Fruit fly (Drosophila melanogaster) whole organism, adult: ENCODE measurements around the gene CkIalpha.

Experiments
- CG11617 ChIP-seq: fragments of 200-800 bp; sonication (Bioruptor generic); optimal IDR thresholded peaks from 2 replicates; lab custom pipeline; 2017; ENCODE audit warnings: mild to moderate bottlenecking, missing biosample characterization, missing genetic modification reagents, missing genetic modification characterization
- CG12768 ChIP-seq: fragments of 200-800 bp; sonication (Bioruptor generic); optimal IDR thresholded peaks from 2 replicates; lab custom pipeline; 2017; ENCODE audit warnings: missing biosample characterization, missing genetic modification characterization, mild to moderate bottlenecking, moderate library complexity, missing genetic modification reagents
- CG14711 ChIP-seq: fragments of 200-800 bp; sonication (Bioruptor generic); optimal IDR thresholded peaks from 2 replicates; lab custom pipeline; 2018; ENCODE audit warnings: missing biosample characterization, mild to moderate bottlenecking, missing genetic modification characterization, moderate library complexity
- CG1620 ChIP-seq: fragments of 200-800 bp; sonication (Bioruptor generic); optimal IDR thresholded peaks from 2 replicates; lab custom pipeline; 2016; ENCODE audit warnings: missing biosample characterization, missing genetic modification characterization
- CG33017 ChIP-seq: fragments of 200-800 bp; sonication (Bioruptor generic); optimal IDR thresholded peaks from 2 replicates; lab custom pipeline; 2018; ENCODE audit warnings: missing biosample characterization, mild to moderate bottlenecking, missing genetic modification characterization, moderate library complexity
- CG5204 ChIP-seq: fragments of 200-800 bp; sonication (Bioruptor generic); optimal IDR thresholded peaks from 2 replicates; lab custom pipeline; 2016; ENCODE audit warnings: missing biosample characterization, missing genetic modification characterization
- CG7045 ChIP-seq: fragments of 200-800 bp; sonication (Bioruptor generic); optimal IDR thresholded peaks from 2 replicates; lab custom pipeline; 2017; ENCODE audit warnings: missing biosample characterization, mild to moderate bottlenecking, missing genetic modification characterization
- CG7101 ChIP-seq: fragments of 200-800 bp; sonication (Bioruptor generic); optimal IDR thresholded peaks from 2 replicates; lab custom pipeline; 2018; ENCODE audit warnings: missing biosample characterization, mild to moderate bottlenecking, missing genetic modification characterization, moderate library complexity
- Clk ChIP-seq: fragments of 200-800 bp; sonication (Bioruptor generic); optimal IDR thresholded peaks from 2 replicates; lab custom pipeline; 2017; ENCODE audit warnings: missing biosample characterization, missing genetic modification characterization
- Crg-1 ChIP-seq: fragments of 200-800 bp; sonication (Bioruptor generic); optimal IDR thresholded peaks from 2 replicates; lab custom pipeline; 2016; ENCODE audit warnings: missing biosample characterization, missing genetic modification characterization
- Hr96 ChIP-seq: fragments of 200-800 bp; sonication (Bioruptor generic); optimal IDR thresholded peaks from 2 replicates; lab custom pipeline; 2016; ENCODE audit warnings: missing biosample characterization, missing genetic modification characterization
- Mnt ChIP-seq: fragments of 200-800 bp; sonication (Bioruptor generic); optimal IDR thresholded peaks from 2 replicates; lab custom pipeline; 2016; ENCODE audit warnings: missing biosample characterization, mild to moderate bottlenecking, missing genetic modification characterization
- bab1 ChIP-seq: fragments of 200-800 bp; sonication (Bioruptor generic); optimal IDR thresholded peaks from 3 replicates; lab custom pipeline; 2019; ENCODE audit warnings: missing biosample characterization, mild to moderate bottlenecking, missing genetic modification characterization, moderate library complexity
- cic ChIP-seq: fragments of 200-800 bp; sonication (Bioruptor generic); optimal IDR thresholded peaks from 2 replicates; lab custom pipeline; 2017; ENCODE audit warnings: missing biosample characterization, mild to moderate bottlenecking, missing genetic modification characterization, moderate library complexity
- cnc ChIP-seq, 2 experiments: fragments of >200 bp; optimal IDR thresholded peaks; 2 replicates each; lab custom pipeline; 2017
- kay ChIP-seq: fragments of 200-800 bp; sonication (Bioruptor generic); peaks from one replicate; lab custom pipeline; 2016; ENCODE audit warnings: missing biosample characterization, missing genetic modification characterization, borderline replicate concordance
- ovo ChIP-seq: fragments of 200-800 bp; sonication (Bioruptor generic); optimal IDR thresholded peaks from 2 replicates; lab custom pipeline; 2016; ENCODE audit warnings: missing biosample characterization, missing genetic modification characterization
- pad ChIP-seq: fragments of 200-800 bp; sonication (Bioruptor generic); optimal IDR thresholded peaks from 3 replicates; lab custom pipeline; 2017; ENCODE audit warnings: missing biosample characterization, missing genetic modification characterization, mild to moderate bottlenecking, moderate library complexity, missing genetic modification reagents
- tj ChIP-seq: fragments of 200-800 bp; sonication (Bioruptor generic); optimal IDR thresholded peaks from 3 replicates; lab custom pipeline; 2017; ENCODE audit warnings: missing biosample characterization, mild to moderate bottlenecking, missing genetic modification characterization, moderate library complexity
- toe ChIP-seq: fragments of 200-800 bp; sonication (Bioruptor generic); optimal IDR thresholded peaks from 2 replicates; lab custom pipeline; 2016; ENCODE audit warnings: missing biosample characterization, missing genetic modification characterization

Gene CkIalpha

DNA sequence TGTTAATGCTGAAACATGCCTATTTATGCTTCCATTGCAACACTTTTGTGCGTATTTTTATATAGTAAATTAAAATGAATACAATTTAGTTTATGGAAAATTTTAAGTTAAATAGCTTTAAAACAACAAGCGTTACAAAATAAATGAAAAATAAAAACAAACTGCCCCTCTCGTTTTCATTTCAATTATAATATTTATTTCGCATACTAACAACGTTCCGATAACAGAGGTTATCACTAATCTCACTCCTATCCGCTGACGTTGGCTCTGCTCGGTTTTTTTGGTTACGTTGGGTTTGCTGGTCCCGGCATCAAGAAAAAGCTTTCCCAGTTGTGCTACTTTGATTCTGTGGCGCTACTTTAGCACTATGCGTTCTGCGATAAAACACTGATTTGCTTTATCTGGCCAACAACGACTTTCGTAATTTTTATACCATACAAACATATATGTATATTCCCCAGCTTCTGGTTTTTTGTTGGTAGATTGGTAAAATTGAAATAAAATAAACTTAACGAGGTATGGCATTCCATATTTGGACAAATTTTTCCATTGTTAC is 29.1 kb downstream of the CkIalpha start:
- no peak for TF ChIP-seq tj (GFP tag; lab: Kevin White, UChicago)
- TF ChIP-seq bab1 (GFP tag; lab: Kevin White, UChicago) = no peak
- TF ChIP-seq Crg-1 (GFP tag; lab: Kevin White, UChicago) = no peak
- no peak for TF ChIP-seq CG7045 (GFP tag; lab: Kevin White, UChicago)
- TF ChIP-seq ovo (GFP tag; lab: Kevin White, UChicago) = no peak
- no peak for TF ChIP-seq Mnt (GFP tag; lab: Kevin White, UChicago)
- no peak for TF ChIP-seq CG1620 (GFP tag; lab: Kevin White, UChicago)
- no peak for TF ChIP-seq CG14711
- TF ChIP-seq cic = no peak
- TF ChIP-seq Hr96 (GFP tag; lab: Kevin White, UChicago) = no peak
- no peak for TF ChIP-seq CG33017
- no peak for TF ChIP-seq CG12768 (GFP tag; lab: Kevin White, UChicago)
- TF ChIP-seq kay = no peak
- no peak for TF ChIP-seq cnc (optimal IDR thresholded peaks at IDR 0.05; lab: Kevin White, UChicago)
- TF ChIP-seq CG5204 (GFP tag; lab: Kevin White, UChicago) = no peak
- no peak for TF ChIP-seq pad
- TF ChIP-seq CG11617 (GFP tag; lab: Kevin White, UChicago) = no peak
- no peak for TF ChIP-seq toe (GFP tag; lab: Kevin White, UChicago)
- TF ChIP-seq Clk (GFP tag; lab: Kevin White, UChicago) = no peak

DNA sequence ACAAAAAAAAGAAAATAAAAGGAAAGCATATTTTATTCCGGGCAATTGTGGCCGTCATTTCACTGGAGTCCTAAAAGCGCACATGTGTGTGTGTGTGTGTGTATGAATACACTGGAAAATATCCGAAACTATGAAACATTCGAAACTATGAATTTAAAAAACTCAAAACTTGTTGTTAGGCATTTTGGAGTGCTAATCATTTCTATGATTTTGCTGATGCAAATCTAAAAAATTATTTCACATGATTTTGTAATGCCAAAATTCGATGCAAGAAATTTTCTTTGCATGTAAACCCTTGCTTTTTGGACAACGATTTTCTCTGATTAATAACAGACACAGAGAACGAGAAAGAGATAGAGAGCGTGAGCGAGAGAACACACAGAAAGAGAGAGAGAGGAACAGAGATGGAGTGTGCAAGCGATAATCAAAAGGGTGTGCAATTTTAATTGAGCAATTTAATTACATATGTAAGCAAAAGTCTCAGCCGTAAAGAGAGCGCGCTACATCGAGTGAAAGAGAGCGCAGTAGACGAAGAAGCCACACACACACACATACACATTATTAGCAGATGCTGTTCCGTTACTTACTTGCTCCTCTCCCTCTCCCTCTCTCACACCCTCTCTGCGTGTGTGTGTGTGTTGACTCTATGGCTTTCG is 45.8 kb downstream of the CkIalpha start:
- TF ChIP-seq CG33017 = no peak
- no peak for TF ChIP-seq Crg-1 (GFP tag; lab: Kevin White, UChicago)
- TF ChIP-seq tj (GFP tag; lab: Kevin White, UChicago) = no peak
- TF ChIP-seq ovo (GFP tag; lab: Kevin White, UChicago) = no peak
- TF ChIP-seq CG1620 (GFP tag; lab: Kevin White, UChicago) = no peak
- TF ChIP-seq cnc (optimal IDR thresholded peaks at IDR 0.05; lab: Kevin White, UChicago) = no peak
- TF ChIP-seq Mnt (GFP tag; lab: Kevin White, UChicago) = no peak
- peak; percentile 4 for TF ChIP-seq CG14711
- TF ChIP-seq CG7045 (GFP tag; lab: Kevin White, UChicago) = no peak

DNA sequence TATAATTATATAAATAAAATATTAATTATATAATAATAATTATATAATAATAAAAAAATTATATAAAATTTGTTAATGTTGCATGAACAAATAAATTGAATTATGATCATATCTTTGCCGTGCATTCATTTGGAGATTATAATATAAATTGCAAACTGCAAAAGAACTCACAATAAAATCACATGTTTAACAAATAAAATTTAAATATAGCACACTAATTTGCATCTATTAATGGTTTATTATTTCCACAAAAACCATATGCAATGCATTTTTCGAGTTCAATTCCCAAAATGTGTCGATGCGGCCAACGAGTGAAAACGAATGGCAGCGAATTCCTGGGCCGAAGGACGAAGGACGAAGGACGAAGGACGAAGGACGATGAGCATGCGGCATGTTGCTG is 52.1 kb downstream of the CkIalpha start, which contains the start of gene CG15725:
Gene CG15725 (plus strand): TSS at position 301 of the 400 bp plus-strand sequence.
- TF ChIP-seq ovo (GFP tag; lab: Kevin White, UChicago) = no peak
- TF ChIP-seq kay = no peak
- TF ChIP-seq bab1 (GFP tag; lab: Kevin White, UChicago) = no peak
- TF ChIP-seq CG7101 (tag; lab: Kevin White, UChicago) = no peak
- no peak for TF ChIP-seq CG5204 (GFP tag; lab: Kevin White, UChicago)
- TF ChIP-seq tj (GFP tag; lab: Kevin White, UChicago) = no peak
- no peak for TF ChIP-seq CG33017
- TF ChIP-seq pad = no peak
- TF ChIP-seq CG12768 (GFP tag; lab: Kevin White, UChicago) = no peak
